Worm (Caenorhabditis elegans): ENCODE data around the gene fbxb-44.

The fbxb-44 gene

DNA sequence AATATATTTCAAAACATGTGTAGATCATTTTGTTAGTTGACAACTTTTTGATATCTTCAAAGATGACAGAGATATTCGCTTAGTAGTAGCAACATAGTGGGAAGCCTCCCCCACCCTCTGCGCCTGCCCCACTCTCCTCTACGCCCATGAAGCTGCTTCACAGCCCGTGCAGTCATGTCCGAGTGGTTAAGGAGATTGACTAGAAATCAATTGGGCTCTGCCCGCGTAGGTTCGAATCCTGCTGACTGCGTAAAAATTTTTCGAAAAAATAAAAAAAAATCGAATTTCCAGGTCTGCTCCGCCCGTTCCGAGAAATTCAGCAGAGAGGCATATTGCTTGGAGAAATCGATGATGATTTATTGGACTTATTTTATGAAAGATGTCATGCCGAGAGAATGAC, 18.8 kb upstream of the fbxb-44 start (continued):
- TF ChIP-seq ceh-28 (tag; optimal IDR thresholded peaks at IDR 0.05): no peak
- TF ChIP-seq nhr-76 (tag; optimal IDR thresholded peaks at IDR 0.05): no peak
- TF ChIP-seq Y75B8A.6 (GFP tag; IDR thresholded peaks at IDR 0.05): peak; percentile 60; the same call in 1 of the 2 replicates
- TF ChIP-seq tag-97 (GFP tag; IDR thresholded peaks at IDR 0.05): no peak
- TF ChIP-seq nhr-111 (GFP tag; optimal IDR thresholded peaks at IDR 0.05): peak; percentile 41
- TF ChIP-seq egl-27 (tag; optimal IDR thresholded peaks at IDR 0.05): no peak
- TF ChIP-seq rbr-2 (tag; optimal IDR thresholded peaks at IDR 0.05): peak; percentile 54
- TF ChIP-seq snpc-1.2 (GFP tag; IDR thresholded peaks at IDR 0.05): peak; percentile 52; the same call in 1 of the 2 replicates
- TF ChIP-seq ceh-44 (GFP tag; IDR thresholded peaks at IDR 0.05): no peak; the same call in 1 of the 2 replicates
- no peak for TF ChIP-seq nhr-237 (tag; optimal IDR thresholded peaks at IDR 0.05)
- TF ChIP-seq set-16 (GFP tag; IDR thresholded peaks at IDR 0.05): peak; percentile 43; the same call in 1 of the 2 replicates
- TF ChIP-seq jun-1 (tag; optimal IDR thresholded peaks at IDR 0.05): no peak
- peak; percentile 6 for TF ChIP-seq dve-1 (tag; optimal IDR thresholded peaks at IDR 0.05; ENCODE audit: insufficient read depth)
- TF ChIP-seq madf-9 (GFP tag; conservative IDR thresholded peaks at IDR 0.05): peak; percentile 79
- no peak for TF ChIP-seq T20F7.1 (GFP tag; optimal IDR thresholded peaks at IDR 0.05)
- no peak for TF ChIP-seq egl-43 (GFP tag; IDR thresholded peaks at IDR 0.05)
- no peak for TF ChIP-seq nhr-77 (tag; optimal IDR thresholded peaks at IDR 0.05)
- no peak for TF ChIP-seq arid-1 (GFP tag; conservative IDR thresholded peaks at IDR 0.05)
- TF ChIP-seq hlh-30 (tag; optimal IDR thresholded peaks at IDR 0.05; ENCODE audit: insufficient read depth): no peak
- TF ChIP-seq ceh-32 (tag; optimal IDR thresholded peaks at IDR 0.05; ENCODE audit: poor library complexity): no peak

DNA sequence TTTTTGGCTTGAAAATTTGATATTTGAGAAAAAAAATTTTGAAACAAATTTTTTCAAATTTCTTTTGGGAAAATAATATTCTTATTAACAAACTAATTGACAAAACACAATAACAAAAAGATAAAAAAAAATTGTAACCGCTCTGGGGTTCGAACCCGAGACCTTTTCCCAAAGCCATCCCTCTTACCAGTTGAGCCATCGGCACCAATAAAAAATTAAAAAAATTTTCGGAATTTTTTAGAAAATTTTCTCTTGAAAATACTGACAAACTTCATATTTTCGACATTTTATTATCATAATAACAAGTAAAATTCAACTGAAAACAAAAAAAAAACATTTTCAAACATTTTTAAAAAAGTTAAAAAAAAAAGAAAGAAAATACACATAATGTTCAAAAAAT, 16.7 kb upstream of the fbxb-44 start:
- TF ChIP-seq mxl-3 (GFP tag; optimal IDR thresholded peaks at IDR 0.05) (no peak), fkh-10 (GFP tag; optimal IDR thresholded peaks at IDR 0.05) (no peak), lin-38 (GFP tag; IDR thresholded peaks at IDR 0.05) (0 out of 2 replicates have a peak, but pooled peaks have one; percentile 15), nhr-76 (tag; optimal IDR thresholded peaks at IDR 0.05) (no peak)

DNA sequence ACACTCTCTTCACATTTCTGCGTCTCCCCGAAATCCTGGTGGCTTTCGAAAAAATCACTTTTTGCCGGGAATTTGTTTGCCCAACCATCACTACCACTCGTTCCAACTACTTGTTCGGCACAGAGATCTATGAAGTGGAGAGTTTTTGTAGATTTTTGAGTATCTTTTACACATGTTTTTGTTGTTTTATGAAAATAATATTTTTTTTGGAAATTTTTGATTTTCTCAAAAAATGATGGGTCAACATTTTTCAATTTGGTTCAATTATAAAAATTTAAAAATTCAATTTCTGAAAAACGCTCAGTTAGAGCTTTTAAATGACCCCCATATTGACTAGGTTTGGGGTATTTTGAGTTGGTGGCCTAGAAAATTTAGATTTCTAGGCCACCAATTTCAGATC, 13.2 kb upstream of the fbxb-44 start, which contains the start of gene Y51H7BR.7:
TSS of gene Y51H7BR.7 (minus strand) at position 101 of the 400 bp plus-strand sequence.
- TF ChIP-seq tra-1 (GFP tag; IDR thresholded peaks at IDR 0.05) (no peak), ZK337.2 (GFP tag; IDR thresholded peaks at IDR 0.05) (no peak), zag-1 (tag; optimal IDR thresholded peaks at IDR 0.05) (no peak), ztf-7 (tag; optimal IDR thresholded peaks at IDR 0.05) (no peak), lin-38 (GFP tag; IDR thresholded peaks at IDR 0.05) (no peak), aha-1 (tag) (no peak), madf-5 (GFP tag; IDR thresholded peaks at IDR 0.05) (no peak), Y5F2A.4 (GFP tag; optimal IDR thresholded peaks at IDR 0.05) (no peak), nhr-42 (GFP tag; IDR thresholded peaks at IDR 0.05) (no peak), lim-7 (GFP tag; IDR thresholded peaks at IDR 0.05) (no peak), Y48G9A.11 (GFP tag; IDR thresholded peaks at IDR 0.05) (no peak), lin-29 (GFP tag; IDR thresholded peaks at IDR 0.05) (no peak), nhr-76 (tag; optimal IDR thresholded peaks at IDR 0.05) (no peak), zip-2 (tag; optimal IDR thresholded peaks at IDR 0.05) (no peak), vab-7 (GFP tag; IDR thresholded peaks at IDR 0.05) (no peak), zfp-2 (tag; optimal IDR thresholded peaks at IDR 0.05) (no peak), fkh-10 (GFP tag; optimal IDR thresholded peaks at IDR 0.05) (no peak)

DNA sequence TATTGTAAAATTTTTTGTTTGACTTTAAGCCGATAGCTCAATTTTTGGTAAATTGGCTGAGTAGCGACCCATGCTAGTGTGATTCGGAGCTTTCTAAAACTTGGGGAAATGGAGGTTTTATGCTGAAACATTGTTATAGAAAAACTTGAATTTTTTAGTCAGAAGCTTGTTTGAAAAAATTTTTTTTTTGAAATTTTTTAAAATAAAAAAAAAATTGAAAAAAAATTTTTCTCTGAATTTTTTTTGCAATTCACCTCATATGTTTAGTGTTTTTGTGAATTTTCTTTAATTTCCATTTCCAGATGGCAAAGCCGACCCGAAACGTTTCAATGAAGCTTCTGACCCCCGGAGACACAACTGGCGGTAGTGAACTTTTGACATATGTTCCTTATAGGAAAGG, 9.6 kb upstream of the fbxb-44 start, which contains the start of gene Y51H7BR.4:
TSS of gene Y51H7BR.4 (plus strand) at position 301 of the 400 bp plus-strand sequence.
- no peak for TF ChIP-seq spr-1 (tag; optimal IDR thresholded peaks at IDR 0.05)
- no peak for TF ChIP-seq nhr-28 (tag; optimal IDR thresholded peaks at IDR 0.05)
- TF ChIP-seq gei-8 (GFP tag; optimal IDR thresholded peaks at IDR 0.05): no peak
- no peak for TF ChIP-seq zip-2 (tag; optimal IDR thresholded peaks at IDR 0.05)
- TF ChIP-seq lin-38 (GFP tag; IDR thresholded peaks at IDR 0.05): no peak
- TF ChIP-seq F44E2.7 (GFP tag; IDR thresholded peaks at IDR 0.05): no peak
- TF ChIP-seq zfp-2 (tag; optimal IDR thresholded peaks at IDR 0.05): no peak
- no peak for TF ChIP-seq nhr-25 (tag; optimal IDR thresholded peaks at IDR 0.05; ENCODE audit: borderline replicate concordance, insufficient read depth)
- no peak for TF ChIP-seq daf-16 (GFP tag; optimal IDR thresholded peaks at IDR 0.05)
- TF ChIP-seq daf-16 (tag; optimal IDR thresholded peaks at IDR 0.05): no peak
- no peak for TF ChIP-seq attf-4 (tag; optimal IDR thresholded peaks at IDR 0.05)
- TF ChIP-seq lin-15B (tag; optimal IDR thresholded peaks at IDR 0.05): no peak
- TF ChIP-seq madf-9 (GFP tag; conservative IDR thresholded peaks at IDR 0.05): no peak
- TF ChIP-seq nhr-42 (GFP tag; IDR thresholded peaks at IDR 0.05): no peak
- no peak for TF ChIP-seq zag-1 (tag; optimal IDR thresholded peaks at IDR 0.05)
- no peak for TF ChIP-seq nhr-41 (GFP tag; IDR thresholded peaks at IDR 0.05)
